Worm (Caenorhabditis elegans): ENCODE measurements around the gene B0280.17.
A peak's percentile ranks its signal among the peaks of the same experiment; 100 is the strongest.

DNA sequence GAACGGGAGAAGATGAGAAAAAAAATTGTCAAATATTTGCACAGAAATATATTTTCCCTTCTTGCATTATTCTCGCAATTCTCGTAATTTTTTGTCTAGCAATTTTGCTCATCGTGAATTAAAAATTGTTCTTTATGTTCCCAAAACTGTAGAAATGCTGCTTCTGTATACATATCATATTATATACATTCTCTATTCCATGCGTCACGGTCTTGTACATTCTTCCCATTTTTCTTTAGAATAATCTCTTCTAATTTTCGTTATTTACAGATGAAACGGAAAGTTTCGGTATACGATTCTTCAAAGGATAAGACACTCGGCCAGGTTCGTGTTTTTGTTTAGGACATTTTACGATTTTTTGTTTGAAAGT, 31.6 kb upstream of the B0280.17 start, which contains the start of gene acs-4:
- TF ChIP-seq blmp-1 (tag; optimal IDR thresholded peaks at IDR 0.05) (peak; percentile 12), skn-1 (tag; optimal IDR thresholded peaks at IDR 0.05) (no peak), lin-14 (GFP tag; optimal IDR thresholded peaks at IDR 0.05) (no peak), nhr-12 (tag; optimal IDR thresholded peaks at IDR 0.05) (no peak), egl-27 (tag; optimal IDR thresholded peaks at IDR 0.05) (no peak)
